Worm (Caenorhabditis elegans): ENCODE results near the gene pqn-51.

The pqn-51 gene

DNA sequence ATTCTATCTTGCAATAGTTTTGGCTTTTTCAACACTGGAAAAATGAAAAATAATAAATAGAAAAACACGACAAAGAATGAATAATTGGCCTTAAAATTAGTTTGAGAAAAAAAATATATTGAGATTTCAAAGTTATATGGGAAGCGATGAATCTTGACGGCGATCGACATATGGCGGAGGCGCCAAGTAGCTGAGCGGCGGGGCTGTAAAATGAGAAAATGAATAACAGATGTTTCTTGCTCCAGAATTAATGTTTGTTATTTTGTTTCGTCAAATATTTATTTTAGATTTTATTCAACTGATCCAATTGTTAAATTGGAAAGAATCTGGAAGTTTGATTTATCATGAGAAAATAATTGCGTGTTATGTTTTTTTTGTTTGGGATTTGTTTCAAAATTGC is 9.8 kb upstream of the pqn-51 start, which contains the start of gene K11D12.11:
K11D12.11 (minus strand) TSS at position 42 of the 400 bp plus-strand sequence.
- TF ChIP-seq T22C8.4 (GFP tag; IDR thresholded peaks at IDR 0.05) (no peak), flt-1 (GFP tag; IDR thresholded peaks at IDR 0.05) (no peak), ref-1 (GFP tag; conservative IDR thresholded peaks at IDR 0.05) (no peak), med-1 (GFP tag; optimal IDR thresholded peaks at IDR 0.05; ENCODE audit: insufficient read depth) (no peak), cog-1 (tag; optimal IDR thresholded peaks at IDR 0.05) (no peak), klf-2 (GFP tag; conservative IDR thresholded peaks at IDR 0.05) (no peak), tab-1 (GFP tag; IDR thresholded peaks at IDR 0.05) (no peak), ztf-23 (GFP tag; IDR thresholded peaks at IDR 0.05) (no peak), ztf-29 (GFP tag; IDR thresholded peaks at IDR 0.05) (no peak)

DNA sequence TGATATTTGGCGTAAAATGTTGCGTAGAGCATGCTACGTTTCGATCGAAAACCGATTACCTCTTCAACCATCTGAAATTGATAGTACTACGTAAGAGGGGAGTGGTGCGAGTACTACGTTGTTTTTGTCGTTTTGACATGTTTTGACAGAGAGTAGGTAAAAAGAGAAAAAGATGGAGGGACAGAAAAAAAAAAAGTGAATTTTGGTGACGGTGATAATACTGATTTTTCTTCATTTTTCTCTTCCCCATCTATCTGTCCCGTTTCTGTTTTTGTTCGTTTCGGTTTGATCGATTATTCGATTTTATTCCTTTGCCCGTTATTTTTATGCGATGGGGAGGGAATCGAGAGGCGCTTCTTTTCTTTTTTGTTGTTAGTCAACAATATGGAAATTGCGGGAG is 8.5 kb upstream of the pqn-51 start, which contains the start of gene K11D12.8:
K11D12.8 (minus strand) TSS at position 77 of the 400 bp plus-strand sequence.
- TF ChIP-seq tab-1 (GFP tag; IDR thresholded peaks at IDR 0.05) (no peak), flt-1 (GFP tag; IDR thresholded peaks at IDR 0.05) (no peak), med-1 (GFP tag; optimal IDR thresholded peaks at IDR 0.05; ENCODE audit: insufficient read depth) (no peak)

DNA sequence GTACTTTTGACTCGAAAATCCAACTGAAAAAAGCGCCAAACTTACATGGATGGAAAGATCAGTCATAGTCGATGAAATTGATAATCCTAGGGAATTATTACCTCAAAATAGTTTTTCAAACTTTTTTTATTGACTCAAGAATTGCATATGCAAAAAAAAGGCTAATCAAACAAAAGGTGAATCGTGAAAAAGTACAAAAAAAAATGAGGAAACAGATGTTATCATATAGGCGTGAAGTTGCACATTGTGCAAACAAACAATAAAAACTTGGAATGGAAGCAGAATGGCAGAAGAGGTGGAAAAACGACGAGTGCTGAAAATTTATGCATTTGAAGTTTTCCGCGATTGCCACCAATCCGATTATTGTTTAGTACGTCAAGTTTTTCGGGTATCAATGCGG is 3.3 kb upstream of the pqn-51 start, which contains the start of gene exc-14:
exc-14 (minus strand) TSS at position 101 of the 400 bp plus-strand sequence.
- TF ChIP-seq flt-1 (GFP tag; IDR thresholded peaks at IDR 0.05) (no peak), cog-1 (tag; optimal IDR thresholded peaks at IDR 0.05) (no peak), ztf-23 (GFP tag; IDR thresholded peaks at IDR 0.05) (no peak), med-1 (GFP tag; optimal IDR thresholded peaks at IDR 0.05; ENCODE audit: insufficient read depth) (no peak), ref-1 (GFP tag; conservative IDR thresholded peaks at IDR 0.05) (no peak), ztf-29 (GFP tag; IDR thresholded peaks at IDR 0.05) (no peak), T22C8.4 (GFP tag; IDR thresholded peaks at IDR 0.05) (no peak), tab-1 (GFP tag; IDR thresholded peaks at IDR 0.05) (no peak)

DNA sequence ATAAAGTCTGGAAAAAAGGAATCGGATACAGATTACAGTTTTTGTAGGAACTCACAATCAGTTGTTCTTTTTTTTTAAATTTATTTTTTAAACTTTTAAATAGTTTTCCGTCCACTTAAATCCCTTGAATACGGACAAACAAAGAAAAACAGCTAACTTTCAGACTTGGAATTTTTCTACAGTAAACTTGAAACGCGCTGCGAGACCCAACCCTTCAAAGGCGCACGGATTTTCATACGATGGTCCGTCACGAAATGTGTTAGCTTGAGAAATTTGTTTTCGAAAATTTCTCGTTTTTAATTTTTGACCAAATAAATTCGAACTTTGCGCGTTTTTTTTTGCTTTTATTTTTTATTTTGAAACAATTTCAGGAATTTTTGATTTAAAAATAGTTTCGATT is 2.8 kb upstream of the pqn-51 start:
- TF ChIP-seq klf-2 (GFP tag; conservative IDR thresholded peaks at IDR 0.05) (no peak), med-1 (GFP tag; optimal IDR thresholded peaks at IDR 0.05; ENCODE audit: insufficient read depth) (no peak), T22C8.4 (GFP tag; IDR thresholded peaks at IDR 0.05) (no peak), tab-1 (GFP tag; IDR thresholded peaks at IDR 0.05) (no peak), cog-1 (tag; optimal IDR thresholded peaks at IDR 0.05) (no peak), flt-1 (GFP tag; IDR thresholded peaks at IDR 0.05) (no peak), ref-1 (GFP tag; conservative IDR thresholded peaks at IDR 0.05) (no peak), ztf-29 (GFP tag; IDR thresholded peaks at IDR 0.05) (no peak), ztf-23 (GFP tag; IDR thresholded peaks at IDR 0.05) (no peak)

DNA sequence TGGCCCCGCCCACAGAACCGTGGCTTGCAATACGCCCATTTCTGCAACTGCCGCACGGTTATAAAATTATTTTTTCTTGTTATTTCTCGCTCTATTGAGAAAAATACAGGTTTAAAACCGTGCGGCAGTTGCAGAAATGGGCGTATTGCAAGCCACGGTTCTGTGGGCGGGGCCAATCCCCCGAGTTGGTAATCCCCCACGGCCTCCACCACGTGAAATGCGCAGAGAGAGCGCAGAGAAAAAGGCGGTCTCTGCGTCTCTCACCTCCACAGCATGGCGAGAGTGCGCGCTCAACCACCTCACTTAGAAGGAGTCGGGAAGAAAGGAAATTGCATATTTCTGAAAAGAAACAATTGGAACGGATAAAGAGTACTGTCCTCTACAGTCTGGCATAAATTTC is 2.2 kb upstream of the pqn-51 start:
- peak; percentile 78 for TF ChIP-seq ztf-23 (GFP tag; IDR thresholded peaks at IDR 0.05)
- peak; percentile 72 for TF ChIP-seq klf-2 (GFP tag; conservative IDR thresholded peaks at IDR 0.05)
- 0 out of 2 replicates have a peak, but pooled peaks have one; percentile 49 for TF ChIP-seq tab-1 (GFP tag; IDR thresholded peaks at IDR 0.05)
- peak; percentile 80 for TF ChIP-seq flt-1 (GFP tag; IDR thresholded peaks at IDR 0.05)

DNA sequence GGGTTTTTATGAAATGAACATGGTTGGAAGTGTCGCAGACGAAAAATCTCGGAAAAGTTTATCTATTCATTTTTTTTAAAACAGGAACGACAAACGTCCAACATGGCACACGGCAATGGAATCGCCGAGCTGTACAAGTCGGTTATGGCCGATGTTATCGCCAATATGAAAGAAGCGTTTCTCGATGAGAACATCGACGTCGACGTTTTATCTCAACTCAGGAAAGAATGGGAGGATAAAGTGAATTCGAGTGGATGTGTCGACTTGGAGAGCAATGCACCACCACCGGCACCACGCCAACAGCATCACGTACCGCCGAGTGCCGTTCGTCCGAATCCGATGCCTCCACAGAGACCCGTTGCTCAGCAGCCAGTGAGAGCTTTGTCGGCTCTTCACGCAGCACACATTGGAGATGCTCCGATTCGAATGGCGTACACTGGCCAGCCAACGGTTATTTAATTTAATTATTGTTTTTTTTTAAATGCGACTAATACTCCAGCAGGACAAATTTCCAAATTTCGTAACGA is 729 bp downstream of the pqn-51 start:
- TF ChIP-seq ztf-23 (GFP tag; IDR thresholded peaks at IDR 0.05) (no peak), flt-1 (GFP tag; IDR thresholded peaks at IDR 0.05) (no peak), med-1 (GFP tag; optimal IDR thresholded peaks at IDR 0.05; ENCODE audit: insufficient read depth) (no peak), ztf-29 (GFP tag; IDR thresholded peaks at IDR 0.05) (no peak), ref-1 (GFP tag; conservative IDR thresholded peaks at IDR 0.05) (no peak), cog-1 (tag; optimal IDR thresholded peaks at IDR 0.05) (no peak), tab-1 (GFP tag; IDR thresholded peaks at IDR 0.05) (no peak), klf-2 (GFP tag; conservative IDR thresholded peaks at IDR 0.05) (no peak), T22C8.4 (GFP tag; IDR thresholded peaks at IDR 0.05) (no peak)

DNA sequence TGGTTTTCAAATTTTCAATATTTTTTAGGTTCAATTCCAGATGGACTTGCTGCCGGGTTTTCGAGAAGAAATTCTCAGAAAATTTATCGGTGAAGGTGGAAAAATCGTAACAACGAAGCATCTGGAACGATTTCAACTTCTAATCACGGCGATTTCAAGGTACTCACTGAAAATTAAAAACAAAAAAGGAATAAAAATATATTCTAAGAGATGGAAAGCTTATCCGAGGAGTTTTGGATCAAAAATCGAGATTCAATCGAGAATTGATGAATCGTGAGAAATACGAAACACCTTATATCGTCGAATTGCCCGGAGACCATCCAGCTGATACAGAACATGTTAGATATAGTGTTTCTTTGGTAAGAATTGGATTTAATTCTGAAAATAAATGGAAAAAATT is 2.8 kb downstream of the pqn-51 start, which contains the start of gene K11D12.12:
K11D12.12 (plus strand) TSS at position 29 of the 400 bp plus-strand sequence.
- TF ChIP-seq klf-2 (GFP tag; conservative IDR thresholded peaks at IDR 0.05) (no peak), ztf-29 (GFP tag; IDR thresholded peaks at IDR 0.05) (no peak), flt-1 (GFP tag; IDR thresholded peaks at IDR 0.05) (no peak), ztf-23 (GFP tag; IDR thresholded peaks at IDR 0.05) (no peak), ref-1 (GFP tag; conservative IDR thresholded peaks at IDR 0.05) (no peak), med-1 (GFP tag; optimal IDR thresholded peaks at IDR 0.05; ENCODE audit: insufficient read depth) (no peak), T22C8.4 (GFP tag; IDR thresholded peaks at IDR 0.05) (no peak), tab-1 (GFP tag; IDR thresholded peaks at IDR 0.05) (no peak), cog-1 (tag; optimal IDR thresholded peaks at IDR 0.05) (no peak)

- TF ChIP-seq cog-1 (tag; optimal IDR thresholded peaks at IDR 0.05) (no peak), klf-2 (GFP tag; conservative IDR thresholded peaks at IDR 0.05) (no peak), T22C8.4 (GFP tag; IDR thresholded peaks at IDR 0.05) (no peak), ztf-23 (GFP tag; IDR thresholded peaks at IDR 0.05) (no peak), med-1 (GFP tag; optimal IDR thresholded peaks at IDR 0.05; ENCODE audit: insufficient read depth) (no peak), tab-1 (GFP tag; IDR thresholded peaks at IDR 0.05) (no peak), flt-1 (GFP tag; IDR thresholded peaks at IDR 0.05) (no peak), ref-1 (GFP tag; conservative IDR thresholded peaks at IDR 0.05) (no peak), ztf-29 (GFP tag; IDR thresholded peaks at IDR 0.05) (no peak)
Measured at ce11 chrV:5053335-5053734, 3.9 kb downstream of the pqn-51 start, which contains the start of gene cwp-4. Gene cwp-4, plus strand, starts transcription at chrV:5053635.

ce11 chrV:5064761-5065421 is 15.5 kb downstream of the pqn-51 start, which contains the start of gene mlk-1:
Gene mlk-1, minus strand, starts transcription at chrV:5064811.
- no peak for TF ChIP-seq ztf-29 (GFP tag; IDR thresholded peaks at IDR 0.05)
- peak; percentile 41 for TF ChIP-seq cog-1 (tag; optimal IDR thresholded peaks at IDR 0.05)

DNA sequence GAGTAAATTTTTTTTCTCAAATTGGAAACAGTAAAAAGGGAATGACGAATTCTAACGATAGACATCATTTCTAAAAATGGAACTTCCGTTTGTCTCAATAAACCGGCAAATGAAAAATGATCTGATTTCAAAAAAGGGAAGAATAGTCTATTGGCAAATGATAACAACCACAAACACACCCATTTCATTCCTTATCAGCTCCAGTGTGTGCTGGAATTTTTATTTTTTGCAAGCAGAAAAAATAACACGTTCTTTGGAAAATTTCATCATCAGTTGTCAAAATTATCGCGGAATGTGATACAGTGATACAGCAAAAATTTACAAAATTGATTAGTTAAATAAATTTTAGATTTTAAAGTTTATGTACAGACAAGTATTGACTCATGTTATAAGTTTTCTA is 18.0 kb downstream of the pqn-51 start:
- TF ChIP-seq klf-2 (GFP tag; conservative IDR thresholded peaks at IDR 0.05) (no peak), cog-1 (tag; optimal IDR thresholded peaks at IDR 0.05) (no peak), med-1 (GFP tag; optimal IDR thresholded peaks at IDR 0.05; ENCODE audit: insufficient read depth) (no peak), T22C8.4 (GFP tag; IDR thresholded peaks at IDR 0.05) (no peak), ztf-23 (GFP tag; IDR thresholded peaks at IDR 0.05) (no peak), ref-1 (GFP tag; conservative IDR thresholded peaks at IDR 0.05) (no peak), tab-1 (GFP tag; IDR thresholded peaks at IDR 0.05) (no peak), flt-1 (GFP tag; IDR thresholded peaks at IDR 0.05) (no peak)

Measured in whole organism, midembryonic.